Worm (Caenorhabditis elegans): ENCODE measurements around the gene F02D8.4.
A peak's percentile ranks its signal among the peaks of the same experiment; 100 is the strongest.

- TF ChIP-seq ama-1 (optimal IDR thresholded peaks at IDR 0.05) (no peak), nhr-25 (tag; optimal IDR thresholded peaks at IDR 0.05) (peak; percentile 19), skn-1 (tag; optimal IDR thresholded peaks at IDR 0.05) (no peak), snpc-4 (tag; optimal IDR thresholded peaks at IDR 0.05) (no peak), ceh-28 (tag; optimal IDR thresholded peaks at IDR 0.05) (no peak), zag-1 (tag; optimal IDR thresholded peaks at IDR 0.05) (no peak), ceh-82 (tag; optimal IDR thresholded peaks at IDR 0.05) (no peak), daf-12 (tag; optimal IDR thresholded peaks at IDR 0.05) (no peak), nhr-77 (tag; optimal IDR thresholded peaks at IDR 0.05) (no peak), lin-39 (tag; optimal IDR thresholded peaks at IDR 0.05) (no peak), nhr-11 (tag; optimal IDR thresholded peaks at IDR 0.05) (no peak), nfya-1 (tag; optimal IDR thresholded peaks at IDR 0.05; ENCODE audit: insufficient read depth) (no peak)
Measured at ce11 chrV:15016795-15017429, 32.2 kb downstream of the F02D8.4 start.

Data from whole organism, L3 larva.